Fruit fly (Drosophila melanogaster) whole organism, wandering third instar larva: ENCODE results near the gene Gr21a.

Experiments used
- CG32264 ChIP-seq: fragments of 200-800 bp; sonication (Bioruptor generic); optimal IDR thresholded peaks from 2 replicates; lab custom pipeline; 2016; ENCODE audit warnings: missing biosample characterization, missing genetic modification characterization
- Dif ChIP-seq: fragments of 200-275, 200-300 bp; sonication (Bioruptor generic); optimal IDR thresholded peaks from 2 replicates; lab custom pipeline; 2018; ENCODE audit warnings: missing biosample characterization, missing genetic modification characterization; ENCODE audit not compliant: partially characterized antibody
- GATAd ChIP-seq: sonication (Bioruptor generic); optimal IDR thresholded peaks from 2 replicates; lab custom pipeline; 2016; ENCODE audit warnings: missing biosample characterization, missing genetic modification characterization
- HLH106 ChIP-seq: fragments of 200-800 bp; optimal IDR thresholded peaks from 3 replicates; lab custom pipeline; 2019; ENCODE audit warnings: missing biosample characterization, mild to moderate bottlenecking, missing genetic modification characterization, moderate library complexity
- Hnf4 ChIP-seq: fragments of 200-800 bp; sonication (Bioruptor generic); optimal IDR thresholded peaks from 2 replicates; lab custom pipeline; 2016; ENCODE audit warnings: missing biosample characterization, mild to moderate bottlenecking, missing genetic modification characterization
- Hr78 ChIP-seq: fragments of >200 bp; optimal IDR thresholded peaks from 2 replicates; lab custom pipeline; 2017; ENCODE audit warnings: missing biosample characterization, missing genetic modification characterization
- Hr83 ChIP-seq: fragments of 200-300 bp; sonication (Bioruptor generic); optimal IDR thresholded peaks from 2 replicates; lab custom pipeline; 2016; ENCODE audit warnings: missing biosample characterization, mild to moderate bottlenecking, missing genetic modification characterization, moderate library complexity; ENCODE audit not compliant: poor library complexity, severe bottlenecking
- Jra ChIP-seq: sonication (Bioruptor generic); optimal IDR thresholded peaks from 2 replicates; lab custom pipeline; 2016; ENCODE audit warnings: missing biosample characterization, missing genetic modification characterization
- Mio ChIP-seq: sonication (Bioruptor generic); optimal IDR thresholded peaks from 2 replicates; lab custom pipeline; 2016; ENCODE audit warnings: missing biosample characterization, missing genetic modification characterization
- Myc ChIP-seq: fragments of >200 bp; optimal IDR thresholded peaks from 2 replicates; lab custom pipeline; 2017
- N ChIP-seq: fragments of >200 bp; optimal IDR thresholded peaks from 2 replicates; lab custom pipeline; 2018; ENCODE audit warnings: missing biosample characterization, missing external identifiers, missing genetic modification characterization
- OdsH ChIP-seq: fragments of 200-800 bp; sonication (Bioruptor generic); optimal IDR thresholded peaks from 2 replicates; lab custom pipeline; 2016; ENCODE audit warnings: missing biosample characterization, mild to moderate bottlenecking, missing genetic modification characterization
- Rel ChIP-seq, 2 experiments: fragments of 200-800 bp; sonication (Bioruptor generic) in 1 of 2; optimal IDR thresholded peaks; 2 replicates in 1 of 2; 3 replicates in 1 of 2; lab custom pipeline; 2016 to 2019; ENCODE audit warnings: mild to moderate bottlenecking in 2 of 2, missing biosample characterization in 2 of 2, missing genetic modification characterization in 2 of 2, moderate library complexity in 1 of 2
- Sp1 ChIP-seq: fragments of 200-800 bp; sonication (Bioruptor generic); optimal IDR thresholded peaks from 3 replicates; lab custom pipeline; 2019; ENCODE audit warnings: missing biosample characterization, mild to moderate bottlenecking, missing genetic modification characterization, moderate library complexity
- Vsx2 ChIP-seq: fragments of 200-300, 225-300 bp; sonication (Bioruptor generic); optimal IDR thresholded peaks from 2 replicates; lab custom pipeline; 2018; ENCODE audit warnings: missing biosample characterization, missing genetic modification characterization; ENCODE audit not compliant: partially characterized antibody
- br ChIP-seq: fragments of 200-800 bp; sonication (Bioruptor generic); optimal IDR thresholded peaks from 2 replicates; lab custom pipeline; 2016; ENCODE audit warnings: missing biosample characterization, missing genetic modification characterization
- dl ChIP-seq, 2 experiments: fragments of 175-275, 200-275 bp in 1 of 2; fragments of 200-275 bp in 1 of 2; sonication (Bioruptor generic); optimal IDR thresholded peaks; lab custom pipeline; 2018; ENCODE audit warnings: mild to moderate bottlenecking in 2 of 2, missing biosample characterization in 2 of 2, missing genetic modification characterization in 2 of 2, moderate library complexity in 2 of 2; ENCODE audit not compliant: partially characterized antibody in 2 of 2, insufficient read depth in 1 of 2
- dmrt93B ChIP-seq: fragments of 200-800 bp; sonication (Bioruptor generic); optimal IDR thresholded peaks from 2 replicates; lab custom pipeline; 2018; ENCODE audit warnings: missing biosample characterization, mild to moderate bottlenecking, missing genetic modification characterization
- ey ChIP-seq: fragments of 200-800 bp; sonication (Bioruptor generic); optimal IDR thresholded peaks from 2 replicates; lab custom pipeline; 2016; ENCODE audit warnings: missing biosample characterization, missing genetic modification characterization
- foxo ChIP-seq, 2 experiments: fragments of 200-800 bp; sonication (Bioruptor generic); optimal IDR thresholded peaks; 2 replicates in 1 of 2; 3 replicates in 1 of 2; lab custom pipeline; 2016 to 2017; ENCODE audit warnings: missing biosample characterization in 2 of 2, missing genetic modification characterization in 2 of 2
- fru ChIP-seq: fragments of 200-800 bp; sonication (Bioruptor generic); optimal IDR thresholded peaks from 3 replicates; lab custom pipeline; 2016; ENCODE audit warnings: missing biosample characterization, mild to moderate bottlenecking, missing genetic modification characterization
- h ChIP-seq: fragments of 200-800 bp; sonication (Bioruptor generic); optimal IDR thresholded peaks from 3 replicates; lab custom pipeline; 2016; ENCODE audit warnings: missing biosample characterization, mild to moderate bottlenecking, missing genetic modification characterization
- lola ChIP-seq: fragments of >200 bp; optimal IDR thresholded peaks from 2 replicates; lab custom pipeline; 2017; ENCODE audit warnings: missing biosample characterization, missing genetic modification characterization
- pan ChIP-seq: fragments of >200 bp; optimal IDR thresholded peaks from 2 replicates; lab custom pipeline; 2017
- psq ChIP-seq: fragments of 200-800 bp; sonication (Bioruptor generic); optimal IDR thresholded peaks from 3 replicates; lab custom pipeline; 2017; ENCODE audit warnings: missing biosample characterization, mild to moderate bottlenecking, missing genetic modification characterization, moderate library complexity
- sv ChIP-seq: fragments of 200-800 bp; sonication (Bioruptor generic); optimal IDR thresholded peaks from 3 replicates; lab custom pipeline; 2016; ENCODE audit warnings: missing biosample characterization, missing genetic modification characterization
- tai ChIP-seq: sonication (Bioruptor generic); optimal IDR thresholded peaks from 2 replicates; lab custom pipeline; 2016; ENCODE audit warnings: missing biosample characterization, missing genetic modification characterization
- usp ChIP-seq: fragments of >200 bp; optimal IDR thresholded peaks from 2 replicates; lab custom pipeline; 2017; ENCODE audit warnings: missing biosample characterization, missing genetic modification characterization
- woc ChIP-seq: sonication (Bioruptor generic); optimal IDR thresholded peaks from 2 replicates; lab custom pipeline; 2016; ENCODE audit warnings: missing biosample characterization, mild to moderate bottlenecking, missing genetic modification characterization

Gr21a gene

DNA sequence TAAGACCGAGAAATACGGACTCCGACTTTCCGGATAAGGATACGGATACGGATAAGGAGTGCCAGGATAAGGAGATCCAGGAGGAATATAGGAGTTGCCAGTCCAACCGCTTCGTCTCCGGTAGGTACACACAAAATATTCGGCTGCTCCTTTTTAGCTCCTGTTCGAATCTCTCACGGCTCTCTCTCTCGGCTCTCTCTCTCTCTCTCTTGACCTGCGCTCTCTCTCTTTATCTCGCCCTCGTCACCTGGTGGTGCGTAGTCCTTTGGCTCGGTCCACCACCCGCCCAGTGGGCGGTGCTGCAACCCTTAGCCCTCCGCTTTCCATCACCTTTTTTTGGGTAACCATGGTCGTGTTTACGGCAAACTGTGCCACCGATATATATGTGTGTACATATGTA lies 46.1 kb downstream of the Gr21a start:
- TF ChIP-seq GATAd (GFP tag; lab: Kevin White, UChicago) (no peak), dl (GFP tag; optimal IDR thresholded peaks at IDR 0.05; lab: Kevin White, UChicago; ENCODE audit: insufficient read depth in 1 of 2, partially characterized antibody in 2 of 2) (peak; percentile 85 to 90), Dif (peak; percentile 84), pan (no peak)

DNA sequence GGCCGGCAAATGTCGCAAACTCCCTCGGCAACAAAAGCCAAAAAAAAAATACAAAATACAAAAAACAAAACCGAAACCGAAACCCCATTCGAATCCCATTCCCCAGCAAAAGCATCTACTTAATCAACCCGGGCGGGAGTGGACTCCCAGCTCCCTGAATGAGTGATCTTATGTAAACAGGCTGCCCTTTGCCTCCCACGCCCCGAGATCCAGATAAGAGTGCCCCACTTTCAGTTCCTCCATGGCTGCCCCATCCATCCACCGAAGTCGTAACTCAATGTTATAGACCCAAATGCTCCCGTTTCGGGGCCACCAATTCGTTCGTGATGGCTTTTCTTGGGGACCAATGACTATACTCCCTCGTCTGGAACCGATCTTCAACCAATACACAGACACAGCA lies 46.8 kb downstream of the Gr21a start:
- TF ChIP-seq dmrt93B (GFP tag; lab: Kevin White, UChicago) (no peak), Hnf4 (GFP tag; lab: Kevin White, UChicago) (no peak), N (GFP tag; lab: Kevin White, UChicago) (no peak), Hr83 (GFP tag; lab: Kevin White, UChicago) (no peak), OdsH (GFP tag; lab: Kevin White, UChicago) (no peak), Vsx2 (GFP tag; lab: Kevin White, UChicago) (no peak), tai (GFP tag; lab: Kevin White, UChicago) (no peak), fru (GFP tag; lab: Kevin White, UChicago) (no peak), lola (no peak), HLH106 (tag; lab: Kevin White, UChicago) (no peak), sv (GFP tag; lab: Kevin White, UChicago) (no peak), foxo (GFP tag; optimal IDR thresholded peaks at IDR 0.05; lab: Kevin White, UChicago) (no peak), woc (GFP tag; lab: Kevin White, UChicago) (no peak), Mio (GFP tag; lab: Kevin White, UChicago) (no peak), Myc (lab: Kevin White, UChicago) (no peak), usp (no peak), dl (GFP tag; optimal IDR thresholded peaks at IDR 0.05; lab: Kevin White, UChicago; ENCODE audit: insufficient read depth in 1 of 2, partially characterized antibody in 2 of 2) (no peak), CG32264 (GFP tag; lab: Kevin White, UChicago) (no peak), ey (GFP tag; lab: Kevin White, UChicago) (no peak)

DNA sequence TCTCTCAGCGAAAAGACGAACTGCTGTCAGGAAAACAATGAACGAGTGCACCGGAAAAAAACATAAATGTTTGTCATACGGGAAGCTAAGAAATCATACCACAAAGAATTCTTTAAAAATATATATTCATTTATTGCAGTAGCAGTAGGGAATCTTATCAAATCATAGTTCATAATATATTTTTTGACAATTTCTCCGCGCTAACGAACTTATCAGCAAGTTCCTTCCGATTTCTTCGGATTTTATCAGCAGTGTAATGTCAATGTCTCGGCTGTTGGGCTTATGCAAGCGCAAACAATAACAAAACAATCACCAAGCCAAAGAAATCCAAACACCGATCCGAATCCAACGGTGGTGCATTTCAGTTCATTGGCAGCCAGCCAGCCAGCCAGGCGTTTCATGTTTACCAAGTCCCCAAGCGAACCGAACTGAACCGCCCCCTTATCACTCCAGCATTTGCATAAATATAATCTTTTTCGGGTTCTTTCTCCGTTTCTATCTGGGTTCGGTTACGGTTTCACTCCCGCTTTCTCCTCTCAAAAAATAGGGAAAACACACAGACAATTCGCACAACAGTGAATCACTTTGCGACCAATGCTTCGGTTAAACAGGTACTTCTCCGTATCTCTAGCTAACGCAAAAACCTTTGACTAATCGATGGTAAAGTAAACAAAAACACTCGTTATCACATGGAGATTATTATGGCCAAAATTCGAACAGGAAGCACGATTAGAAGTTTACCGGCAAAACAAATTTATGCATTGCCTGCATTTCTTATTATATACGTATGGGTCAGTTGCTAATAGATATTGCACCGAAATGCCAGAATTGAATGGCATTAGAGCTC lies 47.5 kb downstream of the Gr21a start:
- TF ChIP-seq tai (GFP tag; lab: Kevin White, UChicago), result no peak
- TF ChIP-seq psq (GFP tag; lab: Kevin White, UChicago), result peak; percentile 18
- TF ChIP-seq HLH106 (tag; lab: Kevin White, UChicago), result no peak
- no peak for TF ChIP-seq Jra (GFP tag; lab: Kevin White, UChicago)
- TF ChIP-seq sv (GFP tag; lab: Kevin White, UChicago), result no peak
- peak; percentile 28 for TF ChIP-seq br (GFP tag; lab: Kevin White, UChicago)
- no peak for TF ChIP-seq Hr78
- no peak for TF ChIP-seq Mio (GFP tag; lab: Kevin White, UChicago)
- TF ChIP-seq Dif, result peak; percentile 17
- TF ChIP-seq Rel (GFP tag; optimal IDR thresholded peaks at IDR 0.05; lab: Kevin White, UChicago), result no peak
- peak; percentile 99 for TF ChIP-seq Rel (tag; optimal IDR thresholded peaks at IDR 0.05; lab: Kevin White, UChicago)
- TF ChIP-seq Sp1 (GFP tag; lab: Kevin White, UChicago), result peak; percentile 5
- peak; percentile 26 for TF ChIP-seq OdsH (GFP tag; lab: Kevin White, UChicago)
- TF ChIP-seq h (GFP tag; lab: Kevin White, UChicago), result peak; percentile 24
- peak in 1 of 2 experiments; percentile 18 for TF ChIP-seq foxo (GFP tag; optimal IDR thresholded peaks at IDR 0.05; lab: Kevin White, UChicago)
- TF ChIP-seq Hnf4 (GFP tag; lab: Kevin White, UChicago), result peak; percentile 17
